Worm (Caenorhabditis elegans): ENCODE measurements around the gene R12B2.3.

DNA sequence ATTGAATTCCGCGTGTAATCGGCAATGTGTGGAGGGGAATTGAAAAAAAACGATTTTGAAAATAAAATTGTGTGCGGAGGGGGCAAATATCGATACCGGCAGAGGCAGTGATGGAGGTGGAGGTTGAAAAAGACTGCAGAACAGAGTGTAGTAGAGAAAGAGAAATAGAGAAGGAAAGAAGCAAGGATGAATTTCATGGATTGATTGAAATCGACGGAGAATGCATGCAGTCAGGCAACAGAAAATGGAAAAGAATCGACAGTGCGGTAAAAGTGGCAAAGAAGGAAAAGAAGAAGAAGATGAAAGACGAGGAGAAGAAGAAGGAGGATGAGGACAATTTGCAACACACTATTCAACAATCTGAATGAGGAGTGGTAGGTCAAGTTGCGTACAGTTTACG, 31.4 kb downstream of the R12B2.3 start, which contains the start of gene W04D12.1:
- TF ChIP-seq B0310.2 (tag; optimal IDR thresholded peaks at IDR 0.05) (no peak), tra-4 (tag; optimal IDR thresholded peaks at IDR 0.05) (no peak)

Data from whole organism, early embryonic.